Fruit fly (Drosophila melanogaster) whole organism, embryonic: ENCODE measurements around the gene Dh31.
A peak's percentile ranks its signal among the peaks of the same experiment; 100 is the strongest.

Experiments used
- B-H1 ChIP-seq: fragments of 200-800 bp; sonication (Bioruptor generic); IDR thresholded peaks from 3 replicates; pipeline ENCODE4 v1.3.6; 2022; ENCODE audit warnings: missing biosample characterization, missing genetic modification characterization
- BEAF-32 ChIP-seq: fragments of 200-800 bp; sonication (Bioruptor generic); optimal IDR thresholded peaks from 3 replicates; lab custom pipeline; 2017; ENCODE audit warnings: missing biosample characterization, missing genetic modification characterization, mild to moderate bottlenecking, moderate library complexity, missing genetic modification reagents
- C15 ChIP-seq: fragments of 200-800 bp; sonication (Bioruptor generic); IDR thresholded peaks from 3 replicates; pipeline ENCODE4 v1.3.6; 2022; ENCODE audit warnings: missing biosample characterization, missing genetic modification characterization
- CG10321 ChIP-seq: fragments of 200-800 bp; sonication (Bioruptor generic); IDR thresholded peaks from 2 replicates; pipeline ENCODE4 v1.3.6; 2022; ENCODE audit warnings: missing biosample characterization, missing genetic modification characterization
- CG10431 ChIP-seq: fragments of 200-800 bp; sonication (Bioruptor generic); optimal IDR thresholded peaks from 3 replicates; lab custom pipeline; 2018; ENCODE audit warnings: missing biosample characterization, mild to moderate bottlenecking, missing genetic modification characterization
- CG11696 ChIP-seq: fragments of 200-800 bp; sonication (Bioruptor generic); IDR thresholded peaks from 2 replicates; pipeline ENCODE4 v1.3.6; 2022; ENCODE audit warnings: missing biosample characterization, missing genetic modification characterization
- CG12769 ChIP-seq: fragments of 200-800 bp; sonication (Bioruptor generic); optimal IDR thresholded peaks from 2 replicates; lab custom pipeline; 2019; ENCODE audit warnings: missing biosample characterization, mild to moderate bottlenecking, missing genetic modification characterization, moderate library complexity
- CG13296 ChIP-seq: fragments of 200-800 bp; sonication (Bioruptor generic); optimal IDR thresholded peaks from 3 replicates; lab custom pipeline; 2018; ENCODE audit warnings: missing biosample characterization, mild to moderate bottlenecking, missing genetic modification characterization
- CG14050 ChIP-seq: fragments of 200-800 bp; sonication (Bioruptor generic); IDR thresholded peaks from 3 replicates; pipeline ENCODE4 v1.3.6; 2022; ENCODE audit warnings: missing biosample characterization, missing genetic modification characterization
- CG15601 ChIP-seq: fragments of 200-800 bp; sonication (Bioruptor generic); optimal IDR thresholded peaks from 3 replicates; lab custom pipeline; 2019; ENCODE audit warnings: missing biosample characterization, mild to moderate bottlenecking, missing genetic modification characterization, moderate library complexity
- CG18262 ChIP-seq: fragments of 200-800 bp; optimal IDR thresholded peaks from 3 replicates; lab custom pipeline; 2019; ENCODE audit warnings: missing biosample characterization, mild to moderate bottlenecking, missing genetic modification characterization, moderate library complexity
- CG34422 ChIP-seq: fragments of 200-800 bp; sonication (Bioruptor generic); IDR thresholded peaks from 3 replicates; pipeline ENCODE4 v1.3.6; 2022; ENCODE audit warnings: missing biosample characterization, missing genetic modification characterization
- CG3838 ChIP-seq: fragments of 200-800 bp; sonication (Bioruptor generic); optimal IDR thresholded peaks from 3 replicates; lab custom pipeline; 2016; ENCODE audit warnings: missing biosample characterization, missing genetic modification characterization
- CG4617 ChIP-seq: fragments of 200-800 bp; sonication (Bioruptor generic); optimal IDR thresholded peaks from 3 replicates; lab custom pipeline; 2016; ENCODE audit warnings: missing biosample characterization, missing genetic modification characterization, borderline replicate concordance
- CG6689 ChIP-seq: fragments of 200-800 bp; sonication (Bioruptor generic); IDR thresholded peaks from 2 replicates; pipeline ENCODE4 v1.3.6; 2022; ENCODE audit warnings: missing biosample characterization, missing genetic modification characterization
- CG6813 ChIP-seq: fragments of 200-800 bp; sonication (Bioruptor generic); optimal IDR thresholded peaks from 2 replicates; lab custom pipeline; 2017; ENCODE audit warnings: missing biosample characterization, missing genetic modification characterization, mild to moderate bottlenecking, moderate library complexity, missing genetic modification reagents
- CG7745 ChIP-seq: fragments of 200-800 bp; sonication (Bioruptor generic); optimal IDR thresholded peaks from 2 replicates; lab custom pipeline; 2018; ENCODE audit warnings: missing biosample characterization, mild to moderate bottlenecking, missing genetic modification characterization, moderate library complexity
- CG8388 ChIP-seq: fragments of 200-800 bp; sonication (Bioruptor generic); optimal IDR thresholded peaks from 2 replicates; lab custom pipeline; 2019; ENCODE audit warnings: missing biosample characterization, mild to moderate bottlenecking, missing genetic modification characterization, moderate library complexity
- CG8944 ChIP-seq: fragments of 200-800 bp; sonication (Bioruptor generic); optimal IDR thresholded peaks from 3 replicates; lab custom pipeline; 2016; ENCODE audit warnings: missing biosample characterization, missing genetic modification characterization
- CG9215 ChIP-seq: fragments of 200-800 bp; sonication (Bioruptor generic); IDR thresholded peaks from 2 replicates; pipeline ENCODE4 v1.3.6; 2022; ENCODE audit warnings: missing biosample characterization, missing genetic modification characterization
- CHES-1-like ChIP-seq: fragments of 200-800 bp; sonication (Bioruptor generic); optimal IDR thresholded peaks from 2 replicates; lab custom pipeline; 2016; ENCODE audit warnings: missing biosample characterization, missing genetic modification characterization
- Dip2 ChIP-seq: fragments of 200-800 bp; sonication (Bioruptor generic); IDR thresholded peaks from 2 replicates; pipeline ENCODE4 v1.3.6; 2022; ENCODE audit warnings: missing biosample characterization, missing genetic modification characterization
- Drgx ChIP-seq: fragments of 200-800 bp; sonication (Bioruptor generic); IDR thresholded peaks from 2 replicates; pipeline ENCODE4 v1.3.6; 2022; ENCODE audit warnings: missing biosample characterization, missing genetic modification characterization
- E2f2 ChIP-seq: fragments of 200-800 bp; sonication (Bioruptor generic); IDR thresholded peaks from 2 replicates; pipeline ENCODE4 v1.3.6; 2022; ENCODE audit warnings: missing biosample characterization, missing genetic modification characterization
- Fer1 ChIP-seq: fragments of 200-800 bp; sonication (Bioruptor generic); optimal IDR thresholded peaks from 2 replicates; lab custom pipeline; 2017; ENCODE audit warnings: missing biosample characterization, mild to moderate bottlenecking, missing genetic modification characterization
- Hmx ChIP-seq: fragments of 200-800 bp; sonication (Bioruptor generic); optimal IDR thresholded peaks from 2 replicates; lab custom pipeline; 2016; ENCODE audit warnings: missing biosample characterization, missing genetic modification characterization
- Hr39 ChIP-seq: fragments of >200 bp; optimal IDR thresholded peaks from 2 replicates; lab custom pipeline; 2017
- Lim3 ChIP-seq: fragments of 200-800 bp; sonication (Bioruptor generic); IDR thresholded peaks from 2 replicates; pipeline ENCODE4 v1.3.6; 2022; ENCODE audit warnings: missing biosample characterization, missing genetic modification characterization
- Meics ChIP-seq: fragments of 200-800 bp; sonication (Bioruptor generic); optimal IDR thresholded peaks from 2 replicates; lab custom pipeline; 2017; ENCODE audit warnings: missing biosample characterization, mild to moderate bottlenecking, missing genetic modification characterization
- Mrtf ChIP-seq: fragments of 200-800 bp; sonication (Bioruptor generic); IDR thresholded peaks from 3 replicates; pipeline ENCODE4 v1.3.6; 2022; ENCODE audit warnings: missing biosample characterization, missing genetic modification characterization
- NK7.1 ChIP-seq: fragments of 200-800 bp; sonication (Bioruptor generic); optimal IDR thresholded peaks from 3 replicates; lab custom pipeline; 2016; ENCODE audit warnings: missing biosample characterization, missing genetic modification characterization
- Nf-YA ChIP-seq: fragments of 200-800 bp; sonication (Bioruptor generic); IDR thresholded peaks from 2 replicates; pipeline ENCODE4 v1.3.6; 2022; ENCODE audit warnings: missing biosample characterization, missing genetic modification characterization
- Ptx1 ChIP-seq: fragments of 200-800 bp; sonication (Bioruptor generic); IDR thresholded peaks from 2 replicates; pipeline ENCODE4 v1.3.6; 2022; ENCODE audit warnings: missing biosample characterization, missing genetic modification characterization
- Ravus ChIP-seq: fragments of 200-800 bp; sonication (Bioruptor generic); IDR thresholded peaks from 2 replicates; pipeline ENCODE4 v1.3.6; 2022; ENCODE audit warnings: missing biosample characterization, missing genetic modification characterization
- Side ChIP-seq: fragments of 200-800 bp; sonication (Bioruptor generic); optimal IDR thresholded peaks from 2 replicates; lab custom pipeline; 2016; ENCODE audit warnings: missing biosample characterization, missing genetic modification characterization
- bsh ChIP-seq, 2 experiments: fragments of 200-800 bp; sonication (Bioruptor generic); optimal IDR thresholded peaks; 2 replicates each; lab custom pipeline; 2017 to 2018; ENCODE audit warnings: mild to moderate bottlenecking in 2 of 2, missing biosample characterization in 2 of 2, missing genetic modification characterization in 2 of 2, moderate library complexity in 1 of 2
- croc ChIP-seq: fragments of 200-800 bp; sonication (Bioruptor generic); conservative IDR thresholded peaks from 3 replicates; pipeline ENCODE4 v1.3.6; 2022; ENCODE audit warnings: missing biosample characterization, missing genetic modification characterization
- dimm ChIP-seq: fragments of 200-800 bp; sonication (Bioruptor generic); IDR thresholded peaks from 2 replicates; pipeline ENCODE4 v1.3.6; 2022; ENCODE audit warnings: missing biosample characterization, missing genetic modification characterization
- exex ChIP-seq: fragments of 200-800 bp; sonication (Bioruptor generic); optimal IDR thresholded peaks from 4 replicates; lab custom pipeline; 2018; ENCODE audit warnings: missing biosample characterization, mild to moderate bottlenecking, missing genetic modification characterization, moderate library complexity
- hkb ChIP-seq, 2 experiments: fragments of 200-800 bp in 1 of 2; fragments of >200 bp in 1 of 2; sonication (Bioruptor generic) in 1 of 2; IDR thresholded peaks in 1 of 2; optimal IDR thresholded peaks in 1 of 2; 2 replicates each; pipeline versions ENCODE4 v1.3.6 to Lab custom; 2017 to 2022; ENCODE audit warnings: missing biosample characterization in 1 of 2, missing genetic modification characterization in 1 of 2
- inv ChIP-seq: fragments of 200-800 bp; sonication (Bioruptor generic); IDR thresholded peaks from 2 replicates; pipeline ENCODE4 v1.3.6; 2022; ENCODE audit warnings: missing biosample characterization, missing genetic modification characterization; ENCODE audit not compliant: partially characterized antibody
- jigr1 ChIP-seq: fragments of 200-800 bp; sonication (Bioruptor generic); IDR thresholded peaks from 3 replicates; pipeline ENCODE4 v1.3.6; 2022; ENCODE audit warnings: missing biosample characterization, missing genetic modification characterization
- kni ChIP-seq: fragments of 200-800 bp; sonication (Bioruptor generic); optimal IDR thresholded peaks from 3 replicates; lab custom pipeline; 2017; ENCODE audit warnings: mild to moderate bottlenecking, missing biosample characterization, missing genetic modification reagents, missing genetic modification characterization
- nerfin-1 ChIP-seq: fragments of 200-800 bp; sonication (Bioruptor generic); optimal IDR thresholded peaks from 3 replicates; lab custom pipeline; 2019; ENCODE audit warnings: missing biosample characterization, mild to moderate bottlenecking, missing genetic modification characterization, moderate library complexity
- odd ChIP-seq: fragments of 200-800 bp; sonication (Bioruptor generic); optimal IDR thresholded peaks from 2 replicates; lab custom pipeline; 2017; ENCODE audit warnings: missing biosample characterization, mild to moderate bottlenecking, missing genetic modification characterization
- pan ChIP-seq, 4 experiments: fragments of >200 bp in 3 of 4; fragments of 200-800 bp in 1 of 4; sonication (Bioruptor generic) in 1 of 4; optimal IDR thresholded peaks in 3 of 4; IDR thresholded peaks in 1 of 4; 2 replicates each; pipeline versions ENCODE4 v1.3.6 to Lab custom; 2017 to 2022; ENCODE audit warnings: missing biosample characterization in 2 of 4, missing genetic modification characterization in 2 of 4, mixed read lengths in 1 of 4
- row ChIP-seq: fragments of 200-800 bp; sonication (Bioruptor generic); IDR thresholded peaks from 3 replicates; pipeline ENCODE4 v1.3.6; 2022; ENCODE audit warnings: missing biosample characterization, missing genetic modification characterization
- sens ChIP-seq: fragments of 200-800 bp; sonication (Bioruptor generic); peaks from one replicate; lab custom pipeline; 2016; ENCODE audit warnings: missing biosample characterization, missing genetic modification characterization
- tin ChIP-seq: fragments of 200-800 bp; sonication (Bioruptor generic); optimal IDR thresholded peaks from 3 replicates; lab custom pipeline; 2016; ENCODE audit warnings: missing biosample characterization, missing genetic modification characterization
- trem ChIP-seq: fragments of 200-800 bp; optimal IDR thresholded peaks from 3 replicates; lab custom pipeline; 2019; ENCODE audit warnings: missing biosample characterization, mild to moderate bottlenecking, missing genetic modification characterization, moderate library complexity
- usp ChIP-seq: fragments of >200 bp; optimal IDR thresholded peaks from 2 replicates; lab custom pipeline; 2017; ENCODE audit warnings: missing biosample characterization, missing genetic modification characterization

Dh31 gene

DNA sequence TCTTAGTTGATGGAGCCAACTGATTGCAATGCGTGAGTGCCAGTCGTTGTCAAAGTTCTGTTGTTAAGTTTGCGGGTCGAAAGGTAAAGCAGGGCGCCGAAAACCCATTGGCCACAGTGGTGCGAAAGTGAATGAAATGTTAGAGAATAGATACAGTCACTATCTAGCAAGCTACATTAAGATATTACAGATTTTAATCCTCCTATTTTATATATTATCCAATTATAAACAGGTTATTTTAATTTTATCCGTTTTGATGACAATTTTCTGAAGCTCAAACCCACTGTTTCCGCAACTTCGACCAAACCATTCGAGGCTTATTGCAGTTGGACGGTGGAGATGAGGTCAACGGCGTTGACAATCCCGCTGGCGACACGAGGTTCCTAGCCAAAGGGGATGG lies 45.8 kb upstream of the Dh31 start (continued):
- no peak for TF ChIP-seq Side (GFP tag; lab: Kevin White, UChicago)
- peak; percentile 29 for TF ChIP-seq trem (tag; lab: Kevin White, UChicago)
- no peak for TF ChIP-seq nerfin-1 (tag; lab: Kevin White, UChicago)
- no peak for TF ChIP-seq Meics (GFP tag; lab: Kevin White, UChicago)
- TF ChIP-seq inv (GFP tag; lab: Robert Waterston, UW) = no peak
- TF ChIP-seq E2f2 (GFP tag; lab: Robert Waterston, UW) = 0 out of 2 replicates have a peak, but pooled peaks have one; percentile 13
- no peak for TF ChIP-seq hkb (optimal IDR thresholded peaks at IDR 0.05; lab: Kevin White, UChicago)
- TF ChIP-seq hkb (GFP tag; IDR thresholded peaks at IDR 0.05; lab: Robert Waterston, UW) = peak; percentile 38; the same call in 1 of the 2 replicates
- peak; percentile 47; the same call in 2 of the 3 replicates for TF ChIP-seq row (GFP tag; lab: Robert Waterston, UW)
- peak; percentile 5 for TF ChIP-seq Fer1
- TF ChIP-seq C15 (GFP tag; lab: Robert Waterston, UW) = no peak
- TF ChIP-seq CG15601 (tag; lab: Kevin White, UChicago) = no peak
- no peak for TF ChIP-seq CG10321 (GFP tag; lab: Robert Waterston, UW)
- TF ChIP-seq CG4617 (GFP tag; lab: Kevin White, UChicago) = no peak
- TF ChIP-seq CG14050 (GFP tag; lab: Robert Waterston, UW) = no peak
- no peak for TF ChIP-seq Ravus (GFP tag; lab: Robert Waterston, UW)
- TF ChIP-seq BEAF-32 (GFP tag; lab: Kevin White, UChicago) = no peak
- no peak for TF ChIP-seq CG8944
- no peak for TF ChIP-seq Nf-YA
- no peak for TF ChIP-seq Mrtf
- no peak for TF ChIP-seq CG3838 (GFP tag; lab: Kevin White, UChicago)
- no peak for TF ChIP-seq exex (tag; lab: Kevin White, UChicago)
- TF ChIP-seq bsh (GFP tag; optimal IDR thresholded peaks at IDR 0.05; lab: Kevin White, UChicago) = peak in 1 of 2 experiments; percentile 75
- no peak for TF ChIP-seq CG6813 (GFP tag; lab: Kevin White, UChicago)
- no peak for TF ChIP-seq CG13296 (GFP tag; lab: Kevin White, UChicago)
- peak; percentile 9 for TF ChIP-seq CG12769 (tag; lab: Kevin White, UChicago)
- TF ChIP-seq CG34422 (GFP tag; lab: Robert Waterston, UW) = 0 out of 3 replicates have a peak, but pooled peaks have one; percentile 25
- TF ChIP-seq Hmx (GFP tag; lab: Kevin White, UChicago) = no peak
- TF ChIP-seq tin = peak; percentile 12
- TF ChIP-seq CG11696 = no peak
- peak; percentile 65 for TF ChIP-seq CG6689 (GFP tag; lab: Robert Waterston, UW)
- no peak for TF ChIP-seq NK7.1
- TF ChIP-seq CG10431 (GFP tag; lab: Kevin White, UChicago) = no peak
- no peak for TF ChIP-seq CG7745 (tag; lab: Kevin White, UChicago)
- peak; percentile 49 for TF ChIP-seq sens
- no peak for TF ChIP-seq Drgx (GFP tag; lab: Robert Waterston, UW)
- TF ChIP-seq CHES-1-like (GFP tag; lab: Kevin White, UChicago) = no peak
- no peak for TF ChIP-seq Hr39 (lab: Kevin White, UChicago)
- no peak for TF ChIP-seq pan (optimal IDR thresholded peaks at IDR 0.05; lab: Kevin White, UChicago)
- peak in 1 of 2 experiments; percentile 39 for TF ChIP-seq pan (GFP tag; optimal IDR thresholded peaks at IDR 0.05 in 1 of 2, IDR thresholded peaks at IDR 0.05 in 1 of 2)
- TF ChIP-seq usp (GFP tag; lab: Kevin White, UChicago) = no peak
- TF ChIP-seq Ptx1 (GFP tag; lab: Robert Waterston, UW) = no peak; the same call in 1 of the 2 replicates
- no peak for TF ChIP-seq Dip2 (GFP tag; lab: Robert Waterston, UW)
- 0 out of 3 replicates have a peak, but pooled peaks have one; percentile 33 for TF ChIP-seq croc (GFP tag; lab: Robert Waterston, UW)
- no peak for TF ChIP-seq dimm (GFP tag; lab: Robert Waterston, UW)
- no peak for TF ChIP-seq Lim3 (GFP tag; lab: Robert Waterston, UW)
- TF ChIP-seq CG9215 = no peak
- TF ChIP-seq B-H1 (GFP tag; lab: Robert Waterston, UW) = peak; percentile 23; the same call in 1 of the 3 replicates
- TF ChIP-seq jigr1 (GFP tag; lab: Robert Waterston, UW) = no peak
- TF ChIP-seq CG8388 (GFP tag; lab: Kevin White, UChicago) = peak; percentile 33
- no peak for TF ChIP-seq odd (GFP tag; lab: Kevin White, UChicago)
- no peak for TF ChIP-seq kni (GFP tag; lab: Kevin White, UChicago)
- TF ChIP-seq CG18262 = peak; percentile 54
